Fruit fly (Drosophila melanogaster): Measurements from ENCODE around the gene CG4022.

The CG4022 gene

dm6 chr3L:9380344-9380849 lies 30.2 kb downstream of the CG4022 start (continued):
- TF ChIP-seq lbe (GFP tag; optimal IDR thresholded peaks at IDR 0.05) = peak; percentile 16
- TF ChIP-seq ATbp (GFP tag; optimal IDR thresholded peaks at IDR 0.05) = no peak

- TF ChIP-seq chinmo (GFP tag; IDR thresholded peaks at IDR 0.05; ENCODE audit: partially characterized antibody) (no peak), Nf-YB (GFP tag; optimal IDR thresholded peaks at IDR 0.05) (no peak), crp (GFP tag; optimal IDR thresholded peaks at IDR 0.05) (peak in 1 of 2 experiments; percentile 39), CG1603 (tag; optimal IDR thresholded peaks at IDR 0.05) (no peak), wdn (GFP tag; IDR thresholded peaks at IDR 0.05) (no peak), corto (GFP tag; optimal IDR thresholded peaks at IDR 0.05) (peak; percentile 47), CG6254 (GFP tag; optimal IDR thresholded peaks at IDR 0.05) (no peak), Med (GFP tag) (peak; percentile 50), CG10654 (GFP tag; optimal IDR thresholded peaks at IDR 0.05) (no peak), Pdp1 (GFP tag; optimal IDR thresholded peaks at IDR 0.05) (no peak), CG8478 (optimal IDR thresholded peaks at IDR 0.05) (no peak), CG8944 (GFP tag; optimal IDR thresholded peaks at IDR 0.05) (no peak), nom (GFP tag; optimal IDR thresholded peaks at IDR 0.05) (peak; percentile 49), Nf-YC (tag; optimal IDR thresholded peaks at IDR 0.05) (peak; percentile 34), CG6272 (GFP tag; IDR thresholded peaks at IDR 0.05) (no peak), slou (GFP tag; optimal IDR thresholded peaks at IDR 0.05) (no peak), Deaf1 (tag; optimal IDR thresholded peaks at IDR 0.05) (peak; percentile 53), Ravus (GFP tag; IDR thresholded peaks at IDR 0.05) (no peak), CG13296 (GFP tag; optimal IDR thresholded peaks at IDR 0.05) (no peak), chn (GFP tag; optimal IDR thresholded peaks at IDR 0.05) (no peak), CG9609 (GFP tag; optimal IDR thresholded peaks at IDR 0.05) (no peak), stwl (tag; optimal IDR thresholded peaks at IDR 0.05) (no peak), CG16813 (GFP tag; IDR thresholded peaks at IDR 0.05; ENCODE audit: partially characterized antibody) (no peak), Lim3 (GFP tag; IDR thresholded peaks at IDR 0.05) (no peak), CG34422 (GFP tag; IDR thresholded peaks at IDR 0.05) (peak; percentile 60; the same call in 1 of the 3 replicates), CG15479 (GFP tag; optimal IDR thresholded peaks at IDR 0.05) (no peak), kni (GFP tag; optimal IDR thresholded peaks at IDR 0.05) (no peak), CG10543 (GFP tag; optimal IDR thresholded peaks at IDR 0.05) (peak; percentile 17), Drgx (GFP tag; IDR thresholded peaks at IDR 0.05) (peak; percentile 29; the same call in 1 of the 2 replicates), CG15696 (tag; optimal IDR thresholded peaks at IDR 0.05) (no peak), ewg (GFP tag; optimal IDR thresholded peaks at IDR 0.05) (peak; percentile 56), B-H2 (GFP tag; optimal IDR thresholded peaks at IDR 0.05) (peak; percentile 24), jumu (GFP tag; optimal IDR thresholded peaks at IDR 0.05) (no peak), CG4360 (GFP tag; IDR thresholded peaks at IDR 0.05) (no peak), twi (tag; optimal IDR thresholded peaks at IDR 0.05) (peak; percentile 58), otp (GFP tag; IDR thresholded peaks at IDR 0.05) (no peak)
Measured at dm6 chr3L:9379484-9380343, 30.9 kb downstream of the CG4022 start, which contains the start of gene Hsp67Ba. Hsp67Ba (minus strand) TSS chr3L:9379534.

Data from whole organism, embryonic.